Worm (Caenorhabditis elegans) whole organism, early embryonic: ENCODE measurements around the gene apn-1.

Source experiments
- F13C5.2 ChIP-seq: sonication (generic microtip); optimal IDR thresholded peaks from 2 replicates; lab custom pipeline; 2017; ENCODE audit warnings: mild to moderate bottlenecking, missing genetic modification characterization, inconsistent platforms, missing compliant biosample characterization
- aly-1 ChIP-seq: sonication (generic microtip); optimal IDR thresholded peaks from 2 replicates; lab custom pipeline; 2016; ENCODE audit warnings: missing genetic modification characterization, missing compliant biosample characterization
- ama-1 ChIP-seq: fragments of 150-350 bp; optimal IDR thresholded peaks from 2 replicates; lab custom pipeline; 2014
- flt-1 ChIP-seq: fragments of 200-800 bp; sonication (Bioruptor generic); IDR thresholded peaks from 2 replicates; pipeline ENCODE4 v1.3.6; 2022; ENCODE audit warnings: missing genetic modification characterization, missing compliant biosample characterization
- hnd-1 ChIP-seq: sonication (generic microtip); optimal IDR thresholded peaks from 2 replicates; lab custom pipeline; 2016; ENCODE audit warnings: missing genetic modification characterization, missing compliant biosample characterization
- pes-1 ChIP-seq: fragments of 200-800 bp; sonication (Bioruptor generic); IDR thresholded peaks from 2 replicates; pipeline ENCODE4 v1.3.6; 2022; ENCODE audit warnings: missing genetic modification reagents, missing genetic modification characterization, missing compliant biosample characterization
- tbx-37 ChIP-seq: fragments of 200-800 bp; sonication (Bioruptor generic); conservative IDR thresholded peaks from 2 replicates; pipeline ENCODE4 v1.3.6; 2022; ENCODE audit warnings: missing genetic modification reagents, missing genetic modification characterization, missing compliant biosample characterization
- tra-4 ChIP-seq: sonication (generic microtip); optimal IDR thresholded peaks from 2 replicates; lab custom pipeline; 2017; ENCODE audit warnings: missing genetic modification characterization, missing compliant biosample characterization

DNA sequence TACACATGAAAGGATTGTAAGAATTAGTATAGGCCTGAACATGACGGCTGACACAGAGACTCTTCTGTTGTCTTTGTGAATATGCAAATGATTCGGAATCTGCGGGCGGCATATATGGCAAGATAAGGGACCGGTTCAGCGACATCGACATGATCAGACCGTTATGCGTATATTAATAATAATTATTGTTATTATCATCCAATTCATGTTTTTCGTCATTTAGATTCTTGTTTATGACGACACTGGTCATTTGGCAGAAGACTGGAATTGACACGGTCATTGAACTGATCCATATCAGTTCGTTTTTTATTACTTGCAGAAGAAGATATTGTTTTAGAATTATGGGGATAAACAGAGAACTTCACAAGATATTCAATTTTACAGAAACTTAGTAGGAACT, 3.1 kb downstream of the apn-1 start, which contains the start of gene mtre-1:
- TF ChIP-seq tra-4 (tag; lab: Kevin White, UChicago) (no peak), tbx-37 (no peak), flt-1 (GFP tag; lab: Robert Waterston, UW) (no peak), ama-1 (lab: Kevin White, UChicago) (no peak), aly-1 (no peak), F13C5.2 (tag; lab: Kevin White, UChicago) (no peak), hnd-1 (tag; lab: Kevin White, UChicago) (no peak), pes-1 (no peak)
